Worm (Caenorhabditis elegans): ENCODE data around the gene adal-1.
A peak's percentile ranks its signal among the peaks of the same experiment; 100 is the strongest.

The adal-1 gene

ce11 chrII:6853059-6853466, 40.4 kb downstream of the adal-1 start (continued):
- TF ChIP-seq rnt-1 (tag; optimal IDR thresholded peaks at IDR 0.05) (peak; percentile 82), efl-1 (optimal IDR thresholded peaks at IDR 0.05) (peak; percentile 51 to 57), efl-1 (GFP tag; optimal IDR thresholded peaks at IDR 0.05 in 1 of 2) (peak; percentile 25 to 57), dsc-1 (tag; optimal IDR thresholded peaks at IDR 0.05) (peak; percentile 70), mef-2 (tag; optimal IDR thresholded peaks at IDR 0.05) (no peak)

ce11 chrII:6851938-6852337, 41.5 kb downstream of the adal-1 start, which contains the start of gene C04A2.15:
Gene C04A2.15 (plus strand): TSS chrII:6852236.
- TF ChIP-seq lin-14 (GFP tag; optimal IDR thresholded peaks at IDR 0.05) (peak; percentile 34), nhr-77 (tag; optimal IDR thresholded peaks at IDR 0.05) (no peak)

- TF ChIP-seq hpl-2 (GFP tag; optimal IDR thresholded peaks at IDR 0.05) (no peak), swsn-7 (tag; optimal IDR thresholded peaks at IDR 0.05) (no peak), C16A3.4 (tag; optimal IDR thresholded peaks at IDR 0.05) (peak; percentile 34), snu-23 (GFP tag; optimal IDR thresholded peaks at IDR 0.05) (peak; percentile 59), nhr-47 (tag; optimal IDR thresholded peaks at IDR 0.05) (peak; percentile 6), elt-3 (tag; optimal IDR thresholded peaks at IDR 0.05) (peak in 3 of 6 experiments; percentile 7 to 93 (median 81)), pqm-1 (tag; optimal IDR thresholded peaks at IDR 0.05) (no peak), grh-1 (GFP tag; IDR thresholded peaks at IDR 0.05) (peak; percentile 42; the same call in 1 of the 2 replicates), nhr-19 (GFP tag; conservative IDR thresholded peaks at IDR 0.05) (peak; percentile 63), aha-1 (tag; optimal IDR thresholded peaks at IDR 0.05) (no peak), unc-86 (tag; optimal IDR thresholded peaks at IDR 0.05) (no peak), aly-2 (tag; optimal IDR thresholded peaks at IDR 0.05) (no peak), egl-13 (tag; optimal IDR thresholded peaks at IDR 0.05) (no peak), lin-14 (GFP tag; optimal IDR thresholded peaks at IDR 0.05) (peak; percentile 74), nhr-90 (tag; optimal IDR thresholded peaks at IDR 0.05; ENCODE audit: poor library complexity) (peak; percentile 13), nhr-237 (tag; optimal IDR thresholded peaks at IDR 0.05) (no peak), unc-62 (GFP tag; optimal IDR thresholded peaks at IDR 0.05) (no peak), tbx-2 (tag; optimal IDR thresholded peaks at IDR 0.05) (peak; percentile 63), C04F5.9 (tag; optimal IDR thresholded peaks at IDR 0.05) (no peak), nhr-77 (tag; optimal IDR thresholded peaks at IDR 0.05) (no peak), lir-3 (tag; optimal IDR thresholded peaks at IDR 0.05; ENCODE audit: poor library complexity) (peak; percentile 24), unc-30 (tag; optimal IDR thresholded peaks at IDR 0.05) (no peak), F16B12.6 (tag; optimal IDR thresholded peaks at IDR 0.05) (no peak), ets-5 (GFP tag; IDR thresholded peaks at IDR 0.05) (no peak), nhr-84 (tag; optimal IDR thresholded peaks at IDR 0.05) (no peak), irx-1 (tag; optimal IDR thresholded peaks at IDR 0.05) (no peak), snpc-4 (tag; optimal IDR thresholded peaks at IDR 0.05) (no peak), efl-3 (GFP tag; optimal IDR thresholded peaks at IDR 0.05) (no peak), lin-39 (tag; optimal IDR thresholded peaks at IDR 0.05) (no peak), Y116A8C.19 (tag; optimal IDR thresholded peaks at IDR 0.05; ENCODE audit: borderline replicate concordance) (no peak), mep-1 (tag; optimal IDR thresholded peaks at IDR 0.05) (peak; percentile 3), nhr-71 (tag; optimal IDR thresholded peaks at IDR 0.05) (peak; percentile 84), hlh-4 (tag; optimal IDR thresholded peaks at IDR 0.05) (no peak), C34B4.2 (tag; optimal IDR thresholded peaks at IDR 0.05) (no peak), ztf-4 (tag; optimal IDR thresholded peaks at IDR 0.05) (peak; percentile 60), lin-13 (GFP tag; optimal IDR thresholded peaks at IDR 0.05) (no peak), ztf-11 (tag; optimal IDR thresholded peaks at IDR 0.05) (no peak), lin-35 (GFP tag; optimal IDR thresholded peaks at IDR 0.05) (peak in 1 of 2 experiments; percentile 73), vab-15 (tag; optimal IDR thresholded peaks at IDR 0.05) (peak; percentile 82), ceh-63 (GFP tag; optimal IDR thresholded peaks at IDR 0.05) (no peak), ceh-8 (GFP tag; optimal IDR thresholded peaks at IDR 0.05) (no peak), ces-1 (GFP tag; optimal IDR thresholded peaks at IDR 0.05) (no peak), nhr-20 (tag; optimal IDR thresholded peaks at IDR 0.05) (peak; percentile 79), nhr-11 (tag; optimal IDR thresholded peaks at IDR 0.05) (no peak), zip-4 (GFP tag; optimal IDR thresholded peaks at IDR 0.05) (no peak)
These were observed 44.1 kb downstream of the adal-1 start for ce11 chrII:6849308-6849707.

Measured in whole organism, L1 larva.